Worm (Caenorhabditis elegans): ENCODE data around the gene vang-1.

DNA sequence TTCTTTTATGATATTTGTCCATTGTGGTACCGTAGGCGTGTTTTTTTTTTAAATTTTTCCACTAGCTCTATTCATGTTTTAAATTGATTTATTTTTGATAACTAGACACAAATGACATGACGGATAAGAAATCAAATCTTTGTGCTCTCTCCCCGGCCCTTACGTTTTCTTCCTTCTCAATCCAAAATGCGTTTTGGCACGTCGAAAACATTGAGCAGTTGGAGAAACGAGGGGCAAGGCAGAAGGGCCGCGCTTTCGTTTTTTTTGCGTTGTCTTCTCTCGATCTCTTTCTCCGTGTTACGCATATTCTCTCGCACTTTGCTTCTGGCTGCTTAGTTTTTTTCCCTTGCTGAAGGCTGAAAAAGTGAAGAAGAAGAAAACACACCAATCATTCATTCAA is 53.4 kb downstream of the vang-1 start:
- TF ChIP-seq nhr-11 (tag; optimal IDR thresholded peaks at IDR 0.05) (no peak), lim-6 (tag; optimal IDR thresholded peaks at IDR 0.05) (no peak), hlh-8 (tag; optimal IDR thresholded peaks at IDR 0.05) (no peak), unc-86 (tag; optimal IDR thresholded peaks at IDR 0.05) (no peak)

Data from whole organism, late embryonic.